Fruit fly (Drosophila melanogaster) whole organism, wandering third instar larva: ENCODE measurements around the gene bol.

ENCODE experiments used
- Dfd ChIP-seq: fragments of >200 bp; optimal IDR thresholded peaks from 2 replicates; lab custom pipeline; 2017; ENCODE audit warnings: missing biosample characterization, missing genetic modification characterization
- GATAd ChIP-seq: sonication (Bioruptor generic); optimal IDR thresholded peaks from 2 replicates; lab custom pipeline; 2016; ENCODE audit warnings: missing biosample characterization, missing genetic modification characterization
- Myc ChIP-seq: fragments of >200 bp; optimal IDR thresholded peaks from 2 replicates; lab custom pipeline; 2017
- dsf ChIP-seq: sonication (Bioruptor generic); optimal IDR thresholded peaks from 2 replicates; lab custom pipeline; 2016; ENCODE audit warnings: missing biosample characterization, missing genetic modification characterization, borderline replicate concordance
- woc ChIP-seq: sonication (Bioruptor generic); optimal IDR thresholded peaks from 2 replicates; lab custom pipeline; 2016; ENCODE audit warnings: missing biosample characterization, mild to moderate bottlenecking, missing genetic modification characterization

- TF ChIP-seq woc (GFP tag; lab: Kevin White, UChicago) (no peak), Dfd (GFP tag; lab: Kevin White, UChicago) (no peak), GATAd (GFP tag; lab: Kevin White, UChicago) (no peak), Myc (lab: Kevin White, UChicago) (no peak), dsf (GFP tag; lab: Kevin White, UChicago) (no peak)
Observed at dm6 chr3L:9121289-9121688, 12.9 kb downstream of the bol start.
